Fruit fly (Drosophila melanogaster) whole organism, embryonic: ENCODE measurements around the gene Enoph.

ENCODE experiments used
- ATbp ChIP-seq: fragments of 200-800 bp; sonication (Bioruptor generic); optimal IDR thresholded peaks from 2 replicates; lab custom pipeline; 2017; ENCODE audit warnings: missing biosample characterization, mild to moderate bottlenecking, missing genetic modification characterization, missing genetic modification reagents
- Bteb2 ChIP-seq: fragments of 200-800 bp; sonication (Bioruptor generic); optimal IDR thresholded peaks from 2 replicates; lab custom pipeline; 2016; ENCODE audit warnings: missing biosample characterization, missing genetic modification characterization
- CG1024 ChIP-seq: fragments of 200-800 bp; sonication (Bioruptor generic); IDR thresholded peaks from 2 replicates; pipeline ENCODE4 v1.3.6; 2022; ENCODE audit warnings: missing biosample characterization, missing genetic modification characterization
- CG10462 ChIP-seq: fragments of 200-800 bp; sonication (Bioruptor generic); optimal IDR thresholded peaks from 2 replicates; lab custom pipeline; 2016; ENCODE audit warnings: missing biosample characterization, missing genetic modification characterization
- CG11560 ChIP-seq: fragments of 200-800 bp; sonication (Bioruptor generic); IDR thresholded peaks from 3 replicates; pipeline ENCODE4 v1.3.6; 2022; ENCODE audit warnings: missing biosample characterization, missing genetic modification characterization
- CG11723 ChIP-seq: fragments of 200-800 bp; sonication (Bioruptor generic); optimal IDR thresholded peaks from 2 replicates; lab custom pipeline; 2017; ENCODE audit warnings: missing biosample characterization, mild to moderate bottlenecking, missing genetic modification characterization
- CG12219 ChIP-seq: fragments of 200-800 bp; sonication (Bioruptor generic); optimal IDR thresholded peaks from 3 replicates; lab custom pipeline; 2018; ENCODE audit warnings: missing biosample characterization, mild to moderate bottlenecking, missing genetic modification characterization
- CG13775 ChIP-seq: fragments of 200-800 bp; sonication (Bioruptor generic); optimal IDR thresholded peaks from 3 replicates; lab custom pipeline; 2017; ENCODE audit warnings: missing biosample characterization, mild to moderate bottlenecking, missing genetic modification characterization
- CG16815 ChIP-seq: fragments of 200-800 bp; sonication (Bioruptor generic); optimal IDR thresholded peaks from 3 replicates; lab custom pipeline; 2017; ENCODE audit warnings: missing biosample characterization, mild to moderate bottlenecking, missing genetic modification characterization
- CG17359 ChIP-seq: fragments of 200-800 bp; sonication (Bioruptor generic); optimal IDR thresholded peaks from 3 replicates; lab custom pipeline; 2018; ENCODE audit warnings: missing biosample characterization, mild to moderate bottlenecking, missing genetic modification characterization, moderate library complexity
- CG17385 ChIP-seq: fragments of 200-800 bp; sonication (Bioruptor generic); optimal IDR thresholded peaks from 3 replicates; lab custom pipeline; 2018; ENCODE audit warnings: missing biosample characterization, mild to moderate bottlenecking, missing genetic modification characterization
- CG17612 ChIP-seq: fragments of 200-800 bp; sonication (Bioruptor generic); IDR thresholded peaks from 2 replicates; pipeline ENCODE4 v1.3.6; 2022; ENCODE audit warnings: missing biosample characterization, missing genetic modification characterization
- CG2712 ChIP-seq: fragments of 200-800 bp; optimal IDR thresholded peaks from 3 replicates; lab custom pipeline; 2019; ENCODE audit warnings: missing biosample characterization, mild to moderate bottlenecking, missing genetic modification characterization, moderate library complexity
- CG32767 ChIP-seq: fragments of 200-800 bp; sonication (Bioruptor generic); IDR thresholded peaks from 2 replicates; pipeline ENCODE4 v1.3.6; 2022; ENCODE audit warnings: missing biosample characterization, missing genetic modification characterization
- CG32772 ChIP-seq: fragments of 200-800 bp; sonication (Bioruptor generic); IDR thresholded peaks from 2 replicates; pipeline ENCODE4 v1.3.6; 2022; ENCODE audit warnings: missing biosample characterization, missing genetic modification characterization
- CG4707 ChIP-seq: fragments of 200-800 bp; sonication (Bioruptor generic); optimal IDR thresholded peaks from 2 replicates; lab custom pipeline; 2018; ENCODE audit warnings: missing biosample characterization, mild to moderate bottlenecking, missing genetic modification characterization, moderate library complexity
- CG4730 ChIP-seq: fragments of 200-800 bp; sonication (Bioruptor generic); IDR thresholded peaks from 2 replicates; pipeline ENCODE4 v1.3.6; 2022; ENCODE audit warnings: missing biosample characterization, missing genetic modification characterization
- CG6175 ChIP-seq: fragments of 200-800 bp; sonication (Bioruptor generic); IDR thresholded peaks from 3 replicates; pipeline ENCODE4 v1.3.6; 2022; ENCODE audit warnings: missing biosample characterization, missing genetic modification characterization
- CG8388 ChIP-seq: fragments of 200-800 bp; sonication (Bioruptor generic); optimal IDR thresholded peaks from 2 replicates; lab custom pipeline; 2019; ENCODE audit warnings: missing biosample characterization, mild to moderate bottlenecking, missing genetic modification characterization, moderate library complexity
- Camta ChIP-seq: fragments of 200-800 bp; sonication (Bioruptor generic); optimal IDR thresholded peaks from 2 replicates; lab custom pipeline; 2016; ENCODE audit warnings: missing biosample characterization, missing genetic modification characterization
- D ChIP-seq, 2 experiments: fragments of 200-800 bp in 1 of 2; fragments of >200 bp in 1 of 2; sonication (Bioruptor generic) in 1 of 2; optimal IDR thresholded peaks; 2 replicates in 1 of 2; 3 replicates in 1 of 2; lab custom pipeline; 2017; ENCODE audit warnings: mild to moderate bottlenecking in 1 of 2, missing biosample characterization in 1 of 2, missing genetic modification characterization in 1 of 2, missing genetic modification reagents in 1 of 2
- Doc3 ChIP-seq: fragments of 200-800 bp; sonication (Bioruptor generic); IDR thresholded peaks from 3 replicates; pipeline ENCODE4 v1.3.6; 2022; ENCODE audit warnings: missing biosample characterization, missing genetic modification characterization; ENCODE audit not compliant: partially characterized antibody
- Dp ChIP-seq: fragments of 200-800 bp; sonication (Bioruptor generic); optimal IDR thresholded peaks from 2 replicates; lab custom pipeline; 2018; ENCODE audit warnings: missing biosample characterization, mild to moderate bottlenecking, missing genetic modification characterization, moderate library complexity
- E2f2 ChIP-seq: fragments of 200-800 bp; sonication (Bioruptor generic); IDR thresholded peaks from 2 replicates; pipeline ENCODE4 v1.3.6; 2022; ENCODE audit warnings: missing biosample characterization, missing genetic modification characterization
- Eip74EF ChIP-seq, 2 experiments: fragments of 200-800 bp in 1 of 2; fragments of >200 bp in 1 of 2; sonication (Bioruptor generic) in 1 of 2; optimal IDR thresholded peaks; 2 replicates each; lab custom pipeline; 2017 to 2019; ENCODE audit warnings: missing biosample characterization in 2 of 2, missing genetic modification characterization in 2 of 2, mild to moderate bottlenecking in 1 of 2, moderate library complexity in 1 of 2
- Ets97D ChIP-seq: fragments of 200-800 bp; sonication (Bioruptor generic); optimal IDR thresholded peaks from 3 replicates; lab custom pipeline; 2016; ENCODE audit warnings: missing biosample characterization, missing genetic modification characterization
- HLH3B ChIP-seq: fragments of 200-800 bp; sonication (Bioruptor generic); IDR thresholded peaks from 2 replicates; pipeline ENCODE4 v1.3.6; 2022; ENCODE audit warnings: missing biosample characterization, missing genetic modification characterization
- Lpt ChIP-seq: fragments of >200 bp; optimal IDR thresholded peaks from 2 replicates; lab custom pipeline; 2018; ENCODE audit warnings: missing biosample characterization, missing genetic modification characterization
- Oaz ChIP-seq: fragments of 200-800 bp; sonication (Bioruptor generic); IDR thresholded peaks from 2 replicates; pipeline ENCODE4 v1.3.6; 2022; ENCODE audit warnings: missing biosample characterization, missing genetic modification characterization
- Poxn ChIP-seq: fragments of 200-800 bp; sonication (Bioruptor generic); IDR thresholded peaks from 2 replicates; pipeline ENCODE4 v1.3.6; 2022; ENCODE audit warnings: missing biosample characterization, missing genetic modification characterization
- Xbp1 ChIP-seq: fragments of 200-800 bp; sonication (Bioruptor generic); optimal IDR thresholded peaks from 3 replicates; lab custom pipeline; 2016; ENCODE audit warnings: missing biosample characterization, mild to moderate bottlenecking, missing genetic modification characterization
- YL-1 ChIP-seq: fragments of 200-800 bp; sonication (Bioruptor generic); optimal IDR thresholded peaks from 3 replicates; lab custom pipeline; 2017; ENCODE audit warnings: missing biosample characterization, mild to moderate bottlenecking, missing genetic modification characterization
- aop ChIP-seq: fragments of 200-800 bp; sonication (Bioruptor generic); IDR thresholded peaks from 2 replicates; pipeline ENCODE4 v1.3.6; 2022; ENCODE audit warnings: missing biosample characterization, missing genetic modification characterization
- ato ChIP-seq: fragments of 200-800 bp; sonication (Bioruptor generic); IDR thresholded peaks from 2 replicates; pipeline ENCODE4 v1.3.6; 2022; ENCODE audit warnings: missing biosample characterization, missing genetic modification characterization; ENCODE audit not compliant: partially characterized antibody
- cwo ChIP-seq: fragments of 200-800 bp; sonication (Bioruptor generic); optimal IDR thresholded peaks from 3 replicates; lab custom pipeline; 2017; ENCODE audit warnings: missing biosample characterization, missing genetic modification characterization, mild to moderate bottlenecking, moderate library complexity, missing genetic modification reagents
- dmrt11E ChIP-seq: fragments of 200-800 bp; sonication (Bioruptor generic); optimal IDR thresholded peaks from 3 replicates; lab custom pipeline; 2018; ENCODE audit warnings: missing biosample characterization, mild to moderate bottlenecking, missing genetic modification characterization, moderate library complexity
- en ChIP-seq: fragments of 200-800 bp; sonication (Bioruptor generic); optimal IDR thresholded peaks from 2 replicates; lab custom pipeline; 2016; ENCODE audit warnings: missing biosample characterization, missing genetic modification characterization
- ewg ChIP-seq: fragments of 200-800 bp; sonication (Bioruptor generic); optimal IDR thresholded peaks from 3 replicates; lab custom pipeline; 2017; ENCODE audit warnings: mild to moderate bottlenecking, missing biosample characterization, missing genetic modification reagents, missing genetic modification characterization
- fd3F ChIP-seq: fragments of 200-800 bp; sonication (Bioruptor generic); optimal IDR thresholded peaks from 2 replicates; lab custom pipeline; 2018; ENCODE audit warnings: missing biosample characterization, mild to moderate bottlenecking, missing genetic modification characterization, moderate library complexity
- ftz-f1 ChIP-seq: fragments of 200-800 bp; sonication (Bioruptor generic); optimal IDR thresholded peaks from 2 replicates; lab custom pipeline; 2016; ENCODE audit warnings: missing biosample characterization, missing genetic modification characterization
- gce ChIP-seq: fragments of 200-800 bp; sonication (Bioruptor generic); IDR thresholded peaks from 3 replicates; pipeline ENCODE4 v1.3.6; 2022; ENCODE audit warnings: missing biosample characterization, missing genetic modification characterization
- hkb ChIP-seq, 2 experiments: fragments of 200-800 bp in 1 of 2; fragments of >200 bp in 1 of 2; sonication (Bioruptor generic) in 1 of 2; IDR thresholded peaks in 1 of 2; optimal IDR thresholded peaks in 1 of 2; 2 replicates each; pipeline versions ENCODE4 v1.3.6 to Lab custom; 2017 to 2022; ENCODE audit warnings: missing biosample characterization in 1 of 2, missing genetic modification characterization in 1 of 2
- lov ChIP-seq, 2 experiments: fragments of 200-800 bp in 1 of 2; fragments of >200 bp in 1 of 2; sonication (Bioruptor generic) in 1 of 2; IDR thresholded peaks in 1 of 2; optimal IDR thresholded peaks in 1 of 2; 2 replicates in 1 of 2; 3 replicates in 1 of 2; pipeline versions ENCODE4 v1.3.6 to Lab custom; 2017 to 2022; ENCODE audit warnings: missing biosample characterization in 1 of 2, missing genetic modification characterization in 1 of 2
- odd ChIP-seq: fragments of 200-800 bp; sonication (Bioruptor generic); optimal IDR thresholded peaks from 2 replicates; lab custom pipeline; 2017; ENCODE audit warnings: missing biosample characterization, mild to moderate bottlenecking, missing genetic modification characterization
- tup ChIP-seq: fragments of 200-800 bp; sonication (Bioruptor generic); optimal IDR thresholded peaks from 2 replicates; lab custom pipeline; 2016; ENCODE audit warnings: missing biosample characterization, mild to moderate bottlenecking, missing genetic modification characterization, moderate library complexity
- zen ChIP-seq: fragments of 200-800 bp; sonication (Bioruptor generic); optimal IDR thresholded peaks from 3 replicates; lab custom pipeline; 2018; ENCODE audit warnings: missing biosample characterization, mild to moderate bottlenecking, missing genetic modification characterization, moderate library complexity

Gene Enoph

dm6 chr3R:5215334-5216307 lies 40.9 kb downstream of the Enoph start (continued):
- TF ChIP-seq CG6175 (GFP tag; lab: Robert Waterston, UW) (peak; percentile 67; the same call in 2 of the 3 replicates), Dp (GFP tag; lab: Kevin White, UChicago) (peak; percentile 22), tup (GFP tag; lab: Kevin White, UChicago) (peak; percentile 99), YL-1 (GFP tag; lab: Kevin White, UChicago) (peak; percentile 99), Eip74EF (GFP tag; optimal IDR thresholded peaks at IDR 0.05; lab: Kevin White, UChicago) (peak in 1 of 2 experiments; percentile 89), ATbp (GFP tag; lab: Kevin White, UChicago) (peak; percentile 100), HLH3B (GFP tag; lab: Robert Waterston, UW) (peak; percentile 97), CG4730 (peak; percentile 75), CG17359 (tag; lab: Kevin White, UChicago) (peak; percentile 99), ftz-f1 (GFP tag; lab: Kevin White, UChicago) (peak; percentile 81), CG16815 (GFP tag; lab: Kevin White, UChicago) (peak; percentile 92), Oaz (no peak), CG8388 (GFP tag; lab: Kevin White, UChicago) (peak; percentile 93), Poxn (GFP tag; lab: Robert Waterston, UW) (no peak), CG10462 (GFP tag; lab: Kevin White, UChicago) (peak; percentile 98), ewg (GFP tag; lab: Kevin White, UChicago) (peak; percentile 97), Lpt (no peak), CG17612 (GFP tag; lab: Robert Waterston, UW) (peak; percentile 87), CG4707 (GFP tag; lab: Kevin White, UChicago) (peak; percentile 98), Xbp1 (GFP tag; lab: Kevin White, UChicago) (peak; percentile 86), dmrt11E (tag; lab: Kevin White, UChicago) (peak; percentile 97), aop (GFP tag; lab: Robert Waterston, UW) (peak; percentile 92), ato (GFP tag; lab: Robert Waterston, UW) (no peak), Doc3 (no peak), CG12219 (GFP tag; lab: Kevin White, UChicago) (peak; percentile 94), D (optimal IDR thresholded peaks at IDR 0.05; lab: Kevin White, UChicago) (no peak), D (GFP tag; optimal IDR thresholded peaks at IDR 0.05; lab: Kevin White, UChicago) (peak; percentile 100), lov (optimal IDR thresholded peaks at IDR 0.05; lab: Kevin White, UChicago) (no peak), lov (GFP tag; IDR thresholded peaks at IDR 0.05; lab: Robert Waterston, UW) (peak; percentile 99), Camta (GFP tag; lab: Kevin White, UChicago) (peak; percentile 99), CG11560 (tag; lab: Robert Waterston, UW) (peak; percentile 60; the same call in 1 of the 3 replicates), Ets97D (GFP tag; lab: Kevin White, UChicago) (peak; percentile 91), CG32767 (peak; percentile 90), CG13775 (GFP tag; lab: Kevin White, UChicago) (peak; percentile 95), cwo (GFP tag; lab: Kevin White, UChicago) (peak; percentile 64), Bteb2 (GFP tag; lab: Kevin White, UChicago) (peak; percentile 84), CG2712 (tag; lab: Kevin White, UChicago) (peak; percentile 95), gce (GFP tag; lab: Robert Waterston, UW) (peak; percentile 98), CG11723 (GFP tag; lab: Kevin White, UChicago) (peak; percentile 99), odd (peak; percentile 97), E2f2 (GFP tag; lab: Robert Waterston, UW) (peak; percentile 74), hkb (optimal IDR thresholded peaks at IDR 0.05; lab: Kevin White, UChicago) (no peak), hkb (GFP tag; IDR thresholded peaks at IDR 0.05; lab: Robert Waterston, UW) (peak; percentile 98), CG32772 (GFP tag; lab: Robert Waterston, UW) (peak; percentile 86), en (GFP tag; lab: Kevin White, UChicago) (peak; percentile 97), zen (peak; percentile 89), fd3F (GFP tag; lab: Kevin White, UChicago) (peak; percentile 58), CG17385 (GFP tag; lab: Kevin White, UChicago) (peak; percentile 87), CG1024 (GFP tag; lab: Robert Waterston, UW) (peak; percentile 98)
